Fruit fly (Drosophila melanogaster): ENCODE data around the gene SLIRP2.

The SLIRP2 gene

DNA sequence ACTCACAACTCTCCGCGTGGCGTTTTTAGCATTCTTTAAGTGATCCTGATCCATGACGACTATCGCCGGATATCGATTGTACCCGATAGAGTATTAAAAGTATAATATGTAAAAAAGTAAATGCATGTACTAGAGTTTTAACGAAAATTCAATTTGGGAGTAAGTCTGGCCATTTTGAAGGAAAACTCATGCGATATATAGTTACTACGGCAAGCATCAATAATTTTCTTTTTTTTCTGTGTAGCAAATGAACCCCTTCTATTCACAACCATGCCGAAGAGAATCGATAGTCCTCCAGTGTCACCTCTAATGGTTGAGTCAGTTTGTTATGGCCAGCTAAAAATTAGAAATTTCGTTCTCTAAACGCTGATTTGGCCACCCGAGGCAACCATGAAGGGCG, 1.8 kb downstream of the SLIRP2 start, which contains the start of the genes Sys1 and Dhod:
Gene Sys1, plus strand, starts transcription at position 91 of the 400 bp plus-strand sequence.
Gene Dhod, minus strand, starts transcription at position 186 of the 400 bp plus-strand sequence.
- TF ChIP-seq CG6791 (GFP tag; IDR thresholded peaks at IDR 0.05; ENCODE audit: partially characterized antibody), result peak; percentile 72; the same call in 2 of the 3 replicates
- no peak for TF ChIP-seq hkb (optimal IDR thresholded peaks at IDR 0.05)
- TF ChIP-seq hkb (GFP tag; IDR thresholded peaks at IDR 0.05), result peak; percentile 65; the same call in 1 of the 2 replicates
- no peak for TF ChIP-seq CG7745 (tag; optimal IDR thresholded peaks at IDR 0.05)
- peak; percentile 36 for TF ChIP-seq CG18619 (GFP tag; optimal IDR thresholded peaks at IDR 0.05)
- TF ChIP-seq ab (GFP tag; optimal IDR thresholded peaks at IDR 0.05), result peak; percentile 41
- TF ChIP-seq CG4404 (GFP tag; IDR thresholded peaks at IDR 0.05), result peak; percentile 45; the same call in 1 of the 2 replicates
- peak; percentile 73 for TF ChIP-seq kay (GFP tag; optimal IDR thresholded peaks at IDR 0.05)
- peak; percentile 57 for TF ChIP-seq CG18262 (tag; optimal IDR thresholded peaks at IDR 0.05)
- TF ChIP-seq wdn (GFP tag; IDR thresholded peaks at IDR 0.05), result peak; percentile 43; the same call in 1 of the 2 replicates
- TF ChIP-seq twi (tag; optimal IDR thresholded peaks at IDR 0.05), result peak; percentile 19
- peak; percentile 71 for TF ChIP-seq ase (GFP tag; IDR thresholded peaks at IDR 0.05)
- no peak; the same call in 1 of the 2 replicates for TF ChIP-seq E2f2 (GFP tag; IDR thresholded peaks at IDR 0.05)
- TF ChIP-seq CG17385 (GFP tag; optimal IDR thresholded peaks at IDR 0.05), result peak; percentile 28
- TF ChIP-seq D19A (tag; optimal IDR thresholded peaks at IDR 0.05), result peak; percentile 45
- peak; percentile 12 for TF ChIP-seq CG6254 (GFP tag; optimal IDR thresholded peaks at IDR 0.05)
- peak; percentile 25 for TF ChIP-seq pb (GFP tag; optimal IDR thresholded peaks at IDR 0.05)
- no peak for TF ChIP-seq CG2875 (GFP tag; optimal IDR thresholded peaks at IDR 0.05)
- TF ChIP-seq disco-r (GFP tag; optimal IDR thresholded peaks at IDR 0.05), result peak; percentile 16
- TF ChIP-seq ham (GFP tag; IDR thresholded peaks at IDR 0.05), result no peak
- TF ChIP-seq Dip3 (GFP tag; optimal IDR thresholded peaks at IDR 0.05), result peak; percentile 77
- TF ChIP-seq CG14014 (GFP tag; IDR thresholded peaks at IDR 0.05), result peak; percentile 59; the same call in 1 of the 2 replicates
- TF ChIP-seq CG11695 (GFP tag; IDR thresholded peaks at IDR 0.05), result peak; percentile 49; the same call in 1 of the 3 replicates
- peak; percentile 49 for TF ChIP-seq shn (GFP tag; optimal IDR thresholded peaks at IDR 0.05)
- no peak for TF ChIP-seq CG3726 (GFP tag; IDR thresholded peaks at IDR 0.05)
- TF ChIP-seq CG10543 (GFP tag; optimal IDR thresholded peaks at IDR 0.05), result peak; percentile 28
- peak; percentile 68; the same call in 1 of the 2 replicates for TF ChIP-seq Ada2b (GFP tag; IDR thresholded peaks at IDR 0.05)
- TF ChIP-seq CG12391 (tag; optimal IDR thresholded peaks at IDR 0.05), result peak; percentile 75
- peak; percentile 77 for TF ChIP-seq jumu (GFP tag; optimal IDR thresholded peaks at IDR 0.05)
- TF ChIP-seq CG10366 (GFP tag; IDR thresholded peaks at IDR 0.05), result peak; percentile 43; the same call in 1 of the 2 replicates
- TF ChIP-seq CG17829 (tag; optimal IDR thresholded peaks at IDR 0.05), result peak; percentile 60
- peak; percentile 35 for TF ChIP-seq Blimp-1 (GFP tag; optimal IDR thresholded peaks at IDR 0.05)
- 0 out of 2 replicates have a peak, but pooled peaks have one; percentile 27 for TF ChIP-seq CG11085 (GFP tag; IDR thresholded peaks at IDR 0.05)
- TF ChIP-seq gsb (GFP tag; IDR thresholded peaks at IDR 0.05), result no peak
- TF ChIP-seq ara (GFP tag; IDR thresholded peaks at IDR 0.05), result no peak
- TF ChIP-seq Dfd (GFP tag; optimal IDR thresholded peaks at IDR 0.05), result no peak
- TF ChIP-seq Hr3 (GFP tag; optimal IDR thresholded peaks at IDR 0.05), result peak; percentile 59
- peak; percentile 54; the same call in 1 of the 2 replicates for TF ChIP-seq CG31224 (GFP tag; IDR thresholded peaks at IDR 0.05)
- no peak for TF ChIP-seq abd-A (tag; optimal IDR thresholded peaks at IDR 0.05)
- no peak for TF ChIP-seq tio (GFP tag; optimal IDR thresholded peaks at IDR 0.05)
- TF ChIP-seq Oaz (GFP tag; IDR thresholded peaks at IDR 0.05), result no peak
- TF ChIP-seq croc (GFP tag; conservative IDR thresholded peaks at IDR 0.05), result no peak
- no peak for TF ChIP-seq CG10321 (GFP tag; IDR thresholded peaks at IDR 0.05)
- no peak; the same call in 1 of the 2 replicates for TF ChIP-seq CG1024 (GFP tag; IDR thresholded peaks at IDR 0.05)
- peak; percentile 69 for TF ChIP-seq Max (GFP tag; optimal IDR thresholded peaks at IDR 0.05)
- no peak for TF ChIP-seq z (GFP tag; IDR thresholded peaks at IDR 0.05)
- no peak for TF ChIP-seq Hr39 (optimal IDR thresholded peaks at IDR 0.05)
- TF ChIP-seq CG14667 (GFP tag; IDR thresholded peaks at IDR 0.05), result peak; percentile 47
- TF ChIP-seq vfl (GFP tag; optimal IDR thresholded peaks at IDR 0.05), result peak; percentile 63
- peak; percentile 51 for TF ChIP-seq Atf-2 (GFP tag; optimal IDR thresholded peaks at IDR 0.05)
- TF ChIP-seq CG10462 (GFP tag; optimal IDR thresholded peaks at IDR 0.05), result peak; percentile 36
- TF ChIP-seq Xbp1 (GFP tag; optimal IDR thresholded peaks at IDR 0.05), result peak; percentile 76

Data from whole organism, embryonic.